Worm (Caenorhabditis elegans): ENCODE results near the gene Y43E12A.3.

Gene Y43E12A.3

ce11 chrIV:11036222-11036621, 48.5 kb downstream of the Y43E12A.3 start, which contains the start of gene fkb-1 (continued):
- TF ChIP-seq sox-4 (tag; optimal IDR thresholded peaks at IDR 0.05): peak; percentile 19
- TF ChIP-seq swsn-7 (tag; optimal IDR thresholded peaks at IDR 0.05): peak; percentile 79
- no peak for TF ChIP-seq sptf-1 (tag; optimal IDR thresholded peaks at IDR 0.05)
- TF ChIP-seq C04F5.9 (tag; optimal IDR thresholded peaks at IDR 0.05): no peak
- peak; percentile 47 for TF ChIP-seq egl-13 (tag; optimal IDR thresholded peaks at IDR 0.05)
- peak; percentile 74 for TF ChIP-seq rnt-1 (tag; optimal IDR thresholded peaks at IDR 0.05)
- peak; percentile 39 for TF ChIP-seq nhr-77 (tag; optimal IDR thresholded peaks at IDR 0.05)
- no peak for TF ChIP-seq Y116A8C.19 (tag; optimal IDR thresholded peaks at IDR 0.05; ENCODE audit: borderline replicate concordance)
- TF ChIP-seq zip-4 (GFP tag; optimal IDR thresholded peaks at IDR 0.05): no peak
- TF ChIP-seq C34B4.2 (tag; optimal IDR thresholded peaks at IDR 0.05): no peak
- TF ChIP-seq snpc-4 (tag; optimal IDR thresholded peaks at IDR 0.05): peak; percentile 12
- peak; percentile 71 for TF ChIP-seq nhr-19 (GFP tag; conservative IDR thresholded peaks at IDR 0.05)
- peak; percentile 58 for TF ChIP-seq fkh-8 (tag; optimal IDR thresholded peaks at IDR 0.05)
- peak; percentile 80 for TF ChIP-seq nhr-47 (tag; optimal IDR thresholded peaks at IDR 0.05)
- TF ChIP-seq irx-1 (tag; optimal IDR thresholded peaks at IDR 0.05): peak; percentile 61
- peak; percentile 84 for TF ChIP-seq nhr-85 (tag)
- TF ChIP-seq hlh-17 (GFP tag; optimal IDR thresholded peaks at IDR 0.05; ENCODE audit: borderline replicate concordance): no peak
- peak; percentile 82 for TF ChIP-seq nhr-71 (tag; optimal IDR thresholded peaks at IDR 0.05)
- no peak for TF ChIP-seq ztf-11 (tag; optimal IDR thresholded peaks at IDR 0.05)
- no peak for TF ChIP-seq pax-3 (tag; optimal IDR thresholded peaks at IDR 0.05)
- TF ChIP-seq sup-37 (GFP tag; optimal IDR thresholded peaks at IDR 0.05): no peak
- peak; percentile 13 for TF ChIP-seq lir-3 (tag; optimal IDR thresholded peaks at IDR 0.05; ENCODE audit: poor library complexity)
- TF ChIP-seq grh-1 (GFP tag; IDR thresholded peaks at IDR 0.05): no peak
- no peak for TF ChIP-seq ceh-63 (GFP tag; optimal IDR thresholded peaks at IDR 0.05)
- TF ChIP-seq mdl-1 (tag; optimal IDR thresholded peaks at IDR 0.05): peak in 1 of 2 experiments; percentile 61
- TF ChIP-seq nhr-84 (tag; optimal IDR thresholded peaks at IDR 0.05): no peak
- TF ChIP-seq F16B12.6 (tag; optimal IDR thresholded peaks at IDR 0.05): peak; percentile 47
- peak; percentile 42 for TF ChIP-seq unc-130 (tag; optimal IDR thresholded peaks at IDR 0.05)
- TF ChIP-seq unc-62 (GFP tag; optimal IDR thresholded peaks at IDR 0.05): no peak
- TF ChIP-seq nhr-28 (tag; optimal IDR thresholded peaks at IDR 0.05): no peak
- TF ChIP-seq nhr-90 (tag; optimal IDR thresholded peaks at IDR 0.05; ENCODE audit: poor library complexity): peak; percentile 55
- peak; percentile 66 to 78 for TF ChIP-seq efl-1 (optimal IDR thresholded peaks at IDR 0.05)
- peak; percentile 68 to 96 for TF ChIP-seq efl-1 (GFP tag; optimal IDR thresholded peaks at IDR 0.05 in 1 of 2)
- no peak for TF ChIP-seq ets-5 (GFP tag; IDR thresholded peaks at IDR 0.05)
- TF ChIP-seq jun-1 (tag; optimal IDR thresholded peaks at IDR 0.05): peak; percentile 30
- no peak for TF ChIP-seq ceh-90 (tag; optimal IDR thresholded peaks at IDR 0.05)
- TF ChIP-seq mab-9 (GFP tag; IDR thresholded peaks at IDR 0.05): no peak
- no peak for TF ChIP-seq tlp-1 (tag; optimal IDR thresholded peaks at IDR 0.05)
- no peak for TF ChIP-seq nhr-237 (tag; optimal IDR thresholded peaks at IDR 0.05)
- no peak for TF ChIP-seq ces-1 (GFP tag; optimal IDR thresholded peaks at IDR 0.05)
- TF ChIP-seq snu-23 (GFP tag; optimal IDR thresholded peaks at IDR 0.05): peak; percentile 86
- no peak for TF ChIP-seq skn-1 (tag; optimal IDR thresholded peaks at IDR 0.05)
- no peak for TF ChIP-seq hpl-2 (GFP tag; optimal IDR thresholded peaks at IDR 0.05)
- no peak for TF ChIP-seq alr-1 (tag; optimal IDR thresholded peaks at IDR 0.05; ENCODE audit: borderline replicate concordance)

Data from whole organism, L1 larva.